Fruit fly (Drosophila melanogaster) whole organism, embryonic: ENCODE data around the gene Nepl20.
A peak's percentile ranks its signal among the peaks of the same experiment; 100 is the strongest.

Experiments used
- Bdp1 ChIP-seq: fragments of 200-800 bp; sonication (Bioruptor generic); optimal IDR thresholded peaks from 3 replicates; lab custom pipeline; 2016; ENCODE audit warnings: missing biosample characterization, missing genetic modification characterization
- Blimp-1 ChIP-seq: fragments of 200-800 bp; sonication (Bioruptor generic); optimal IDR thresholded peaks from 3 replicates; lab custom pipeline; 2018; ENCODE audit warnings: missing biosample characterization, missing genetic modification characterization, mild to moderate bottlenecking, moderate library complexity, missing genetic modification reagents
- C15 ChIP-seq: fragments of 200-800 bp; sonication (Bioruptor generic); IDR thresholded peaks from 3 replicates; pipeline ENCODE4 v1.3.6; 2022; ENCODE audit warnings: missing biosample characterization, missing genetic modification characterization
- CG1024 ChIP-seq: fragments of 200-800 bp; sonication (Bioruptor generic); IDR thresholded peaks from 2 replicates; pipeline ENCODE4 v1.3.6; 2022; ENCODE audit warnings: missing biosample characterization, missing genetic modification characterization
- CG11456 ChIP-seq: fragments of 200-800 bp; sonication (Bioruptor generic); IDR thresholded peaks from 3 replicates; pipeline ENCODE4 v1.3.6; 2022; ENCODE audit warnings: missing biosample characterization, missing genetic modification characterization
- CG12104 ChIP-seq: fragments of 200-800 bp; sonication (Bioruptor generic); optimal IDR thresholded peaks from 3 replicates; lab custom pipeline; 2016; ENCODE audit warnings: missing biosample characterization, missing genetic modification characterization
- CG14667 ChIP-seq: fragments of 200-800 bp; sonication (Bioruptor generic); IDR thresholded peaks from 2 replicates; pipeline ENCODE4 v1.3.6; 2022; ENCODE audit warnings: missing biosample characterization, missing genetic modification characterization
- CG17186 ChIP-seq: fragments of 200-800 bp; sonication (Bioruptor generic); optimal IDR thresholded peaks from 3 replicates; lab custom pipeline; 2017; ENCODE audit warnings: missing biosample characterization, missing genetic modification reagents, missing genetic modification characterization
- CG17568 ChIP-seq: fragments of 200-800 bp; sonication (Bioruptor generic); optimal IDR thresholded peaks from 2 replicates; lab custom pipeline; 2018; ENCODE audit warnings: missing biosample characterization, mild to moderate bottlenecking, missing genetic modification characterization, moderate library complexity
- CG17612 ChIP-seq: fragments of 200-800 bp; sonication (Bioruptor generic); IDR thresholded peaks from 2 replicates; pipeline ENCODE4 v1.3.6; 2022; ENCODE audit warnings: missing biosample characterization, missing genetic modification characterization
- CG2120 ChIP-seq: fragments of 200-800 bp; sonication (Bioruptor generic); optimal IDR thresholded peaks from 3 replicates; lab custom pipeline; 2016; ENCODE audit warnings: missing biosample characterization, missing genetic modification characterization
- CG30431 ChIP-seq: fragments of 200-800 bp; sonication (Bioruptor generic); optimal IDR thresholded peaks from 2 replicates; lab custom pipeline; 2017; ENCODE audit warnings: missing biosample characterization, missing genetic modification characterization
- CG3065 ChIP-seq: fragments of 200-800 bp; sonication (Bioruptor generic); optimal IDR thresholded peaks from 2 replicates; lab custom pipeline; 2016; ENCODE audit warnings: missing biosample characterization, missing genetic modification characterization
- CG43689 ChIP-seq: fragments of 200-800 bp; sonication (Bioruptor generic); IDR thresholded peaks from 2 replicates; pipeline ENCODE4 v1.3.6; 2022; ENCODE audit warnings: missing biosample characterization, missing genetic modification characterization
- CG4617 ChIP-seq: fragments of 200-800 bp; sonication (Bioruptor generic); optimal IDR thresholded peaks from 3 replicates; lab custom pipeline; 2016; ENCODE audit warnings: missing biosample characterization, missing genetic modification characterization, borderline replicate concordance
- CG6654 ChIP-seq: fragments of 200-800 bp; sonication (Bioruptor generic); optimal IDR thresholded peaks from 2 replicates; lab custom pipeline; 2017; ENCODE audit warnings: missing biosample characterization, mild to moderate bottlenecking, missing genetic modification characterization
- CG8089 ChIP-seq: fragments of 200-800 bp; sonication (Bioruptor generic); optimal IDR thresholded peaks from 3 replicates; lab custom pipeline; 2016; ENCODE audit warnings: missing biosample characterization, missing genetic modification characterization
- Camta ChIP-seq: fragments of 200-800 bp; sonication (Bioruptor generic); optimal IDR thresholded peaks from 2 replicates; lab custom pipeline; 2016; ENCODE audit warnings: missing biosample characterization, missing genetic modification characterization
- CrebB ChIP-seq: fragments of 200-800 bp; sonication (Bioruptor generic); optimal IDR thresholded peaks from 3 replicates; lab custom pipeline; 2018; ENCODE audit warnings: missing biosample characterization, mild to moderate bottlenecking, missing genetic modification characterization
- Dref ChIP-seq: fragments of 200-800 bp; sonication (Bioruptor generic); IDR thresholded peaks from 2 replicates; pipeline ENCODE4 v1.3.6; 2022; ENCODE audit warnings: missing biosample characterization, missing genetic modification characterization
- H15 ChIP-seq: fragments of 200-800 bp; sonication (Bioruptor generic); IDR thresholded peaks from 3 replicates; pipeline ENCODE4 v1.3.6; 2022; ENCODE audit warnings: missing biosample characterization, missing genetic modification characterization
- HLH3B ChIP-seq: fragments of 200-800 bp; sonication (Bioruptor generic); IDR thresholded peaks from 2 replicates; pipeline ENCODE4 v1.3.6; 2022; ENCODE audit warnings: missing biosample characterization, missing genetic modification characterization
- MBD-R2 ChIP-seq: fragments of 200-800 bp; sonication (Bioruptor generic); IDR thresholded peaks from 2 replicates; pipeline ENCODE4 v1.3.6; 2022; ENCODE audit warnings: missing biosample characterization, missing genetic modification characterization
- Max ChIP-seq: fragments of 200-800 bp; sonication (Bioruptor generic); optimal IDR thresholded peaks from 2 replicates; lab custom pipeline; 2016; ENCODE audit warnings: missing biosample characterization, mild to moderate bottlenecking, missing genetic modification characterization
- NC2α ChIP-seq: fragments of 200-800 bp; sonication (Bioruptor generic); optimal IDR thresholded peaks from 2 replicates; lab custom pipeline; 2016; ENCODE audit warnings: missing biosample characterization, missing genetic modification characterization
- NFAT ChIP-seq: fragments of 200-800 bp; sonication (Bioruptor generic); IDR thresholded peaks from 2 replicates; pipeline ENCODE4 v1.3.6; 2022; ENCODE audit warnings: missing biosample characterization, missing genetic modification characterization
- NfI ChIP-seq: fragments of 200-800 bp; sonication (Bioruptor generic); optimal IDR thresholded peaks from 3 replicates; lab custom pipeline; 2018; ENCODE audit warnings: missing biosample characterization, mild to moderate bottlenecking, missing genetic modification characterization, moderate library complexity
- Opbp ChIP-seq: fragments of 200-800 bp; sonication (Bioruptor generic); IDR thresholded peaks from 3 replicates; pipeline ENCODE4 v1.3.6; 2022; ENCODE audit warnings: missing biosample characterization, missing genetic modification characterization; ENCODE audit not compliant: partially characterized antibody
- Side ChIP-seq: fragments of 200-800 bp; sonication (Bioruptor generic); optimal IDR thresholded peaks from 2 replicates; lab custom pipeline; 2016; ENCODE audit warnings: missing biosample characterization, missing genetic modification characterization
- Six4 ChIP-seq: fragments of 200-800 bp; sonication (Bioruptor generic); optimal IDR thresholded peaks from 2 replicates; lab custom pipeline; 2016; ENCODE audit warnings: missing biosample characterization, missing genetic modification characterization
- al ChIP-seq: fragments of 200-800 bp; sonication (Bioruptor generic); IDR thresholded peaks from 2 replicates; pipeline ENCODE4 v1.3.6; 2022; ENCODE audit warnings: missing biosample characterization, missing genetic modification characterization
- ase ChIP-seq: fragments of 200-800 bp; sonication (Bioruptor generic); IDR thresholded peaks from 3 replicates; pipeline ENCODE4 v1.3.6; 2022; ENCODE audit warnings: missing biosample characterization, missing genetic modification characterization
- ci ChIP-seq: fragments of 200-800 bp; sonication (Bioruptor generic); IDR thresholded peaks from 3 replicates; pipeline ENCODE4 v1.3.6; 2022; ENCODE audit warnings: missing biosample characterization, missing genetic modification characterization
- dati ChIP-seq: fragments of 200-800 bp; sonication (Bioruptor generic); IDR thresholded peaks from 2 replicates; pipeline ENCODE4 v1.3.6; 2022; ENCODE audit warnings: missing biosample characterization, missing genetic modification characterization
- esg ChIP-seq: fragments of 200-800 bp; sonication (Bioruptor generic); conservative IDR thresholded peaks from 2 replicates; pipeline ENCODE4 v1.3.6; 2022; ENCODE audit warnings: missing biosample characterization, missing genetic modification characterization
- gcm2 ChIP-seq: fragments of 200-800 bp; sonication (Bioruptor generic); optimal IDR thresholded peaks from 2 replicates; lab custom pipeline; 2016; ENCODE audit warnings: missing biosample characterization, missing genetic modification characterization
- gsb ChIP-seq: fragments of 200-800 bp; sonication (Bioruptor generic); IDR thresholded peaks from 2 replicates; pipeline ENCODE4 v1.3.6; 2022; ENCODE audit warnings: missing biosample characterization, missing genetic modification characterization
- gt ChIP-seq: fragments of 200-800 bp; sonication (Bioruptor generic); IDR thresholded peaks from 2 replicates; pipeline ENCODE4 v1.3.6; 2022; ENCODE audit warnings: missing biosample characterization, missing genetic modification characterization
- hbn ChIP-seq: fragments of 200-800 bp; sonication (Bioruptor generic); IDR thresholded peaks from 2 replicates; pipeline ENCODE4 v1.3.6; 2022; ENCODE audit warnings: missing biosample characterization, missing genetic modification characterization; ENCODE audit not compliant: partially characterized antibody
- nerfin-1 ChIP-seq: fragments of 200-800 bp; sonication (Bioruptor generic); optimal IDR thresholded peaks from 3 replicates; lab custom pipeline; 2019; ENCODE audit warnings: missing biosample characterization, mild to moderate bottlenecking, missing genetic modification characterization, moderate library complexity
- nmo ChIP-seq: fragments of 200-800 bp; sonication (Bioruptor generic); optimal IDR thresholded peaks from 2 replicates; lab custom pipeline; 2018; ENCODE audit warnings: missing biosample characterization, mild to moderate bottlenecking, missing genetic modification characterization, moderate library complexity
- odd ChIP-seq: fragments of 200-800 bp; sonication (Bioruptor generic); optimal IDR thresholded peaks from 2 replicates; lab custom pipeline; 2017; ENCODE audit warnings: missing biosample characterization, mild to moderate bottlenecking, missing genetic modification characterization
- otp ChIP-seq: fragments of 200-800 bp; sonication (Bioruptor generic); IDR thresholded peaks from 3 replicates; pipeline ENCODE4, ENCODE4 v1.3.6; 2022; ENCODE audit warnings: missing biosample characterization, missing genetic modification characterization
- p53 ChIP-seq: fragments of 200-800 bp; sonication (Bioruptor generic); optimal IDR thresholded peaks from 2 replicates; lab custom pipeline; 2016; ENCODE audit warnings: missing biosample characterization, missing genetic modification characterization
- prd ChIP-seq, 3 experiments: fragments of >200 bp in 2 of 3; fragments of 200-800 bp in 1 of 3; sonication (Bioruptor generic) in 1 of 3; optimal IDR thresholded peaks in 2 of 3; IDR thresholded peaks in 1 of 3; 2 replicates in 2 of 3; 3 replicates in 1 of 3; pipeline versions ENCODE4 v1.3.6 to Lab custom; 2017 to 2022; ENCODE audit warnings: missing biosample characterization in 1 of 3, missing genetic modification characterization in 1 of 3
- run ChIP-seq: fragments of 200-800 bp; sonication (Bioruptor generic); optimal IDR thresholded peaks from 3 replicates; lab custom pipeline; 2018; ENCODE audit warnings: missing biosample characterization, mild to moderate bottlenecking, missing genetic modification characterization
- sim ChIP-seq: fragments of 200-800 bp; sonication (Bioruptor generic); IDR thresholded peaks from 2 replicates; pipeline ENCODE4 v1.3.6; 2022; ENCODE audit warnings: missing biosample characterization, missing genetic modification characterization
- slp2 ChIP-seq: fragments of 200-800 bp; sonication (Bioruptor generic); optimal IDR thresholded peaks from 2 replicates; lab custom pipeline; 2016; ENCODE audit warnings: missing biosample characterization, missing genetic modification characterization
- usp ChIP-seq: fragments of >200 bp; optimal IDR thresholded peaks from 2 replicates; lab custom pipeline; 2017; ENCODE audit warnings: missing biosample characterization, missing genetic modification characterization
- zen ChIP-seq: fragments of 200-800 bp; sonication (Bioruptor generic); optimal IDR thresholded peaks from 3 replicates; lab custom pipeline; 2018; ENCODE audit warnings: missing biosample characterization, mild to moderate bottlenecking, missing genetic modification characterization, moderate library complexity

Gene Nepl20

DNA sequence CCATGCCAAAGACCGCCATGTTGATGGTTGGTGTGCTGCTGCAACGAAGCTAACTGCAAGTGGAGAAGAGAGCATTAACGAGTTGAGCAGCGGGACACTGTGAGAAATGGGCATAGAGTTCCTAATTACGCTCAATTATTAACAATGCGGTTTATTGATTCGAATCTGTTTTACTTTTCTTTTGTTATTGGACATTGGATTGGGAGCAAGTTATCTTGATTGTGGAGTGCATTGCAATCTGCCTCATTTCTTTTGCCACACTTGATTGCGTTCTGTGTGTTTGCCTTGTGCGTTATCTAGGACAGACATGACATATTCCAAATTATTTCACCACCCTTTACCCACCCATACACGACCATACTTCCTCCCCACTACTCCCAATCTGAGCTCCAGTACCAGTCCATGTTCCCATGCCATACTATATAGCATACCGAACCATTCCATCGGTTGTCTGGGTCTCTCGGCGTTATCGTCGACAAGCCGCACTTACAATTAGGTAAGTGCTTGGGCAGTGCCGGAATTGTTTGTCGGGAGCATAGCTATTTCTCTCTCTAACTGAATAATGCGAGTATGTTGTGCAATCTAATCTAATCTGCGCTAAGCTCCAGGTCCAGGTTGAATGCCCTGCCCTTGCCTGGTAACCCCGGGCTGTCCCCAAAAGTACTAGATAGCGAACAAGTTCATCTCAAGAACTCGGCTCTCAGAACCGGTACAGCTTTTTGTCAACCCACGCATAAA, 23.1 kb upstream of the Nepl20 start (continued):
- TF ChIP-seq C15 (GFP tag; lab: Robert Waterston, UW): no peak
- TF ChIP-seq otp (GFP tag; lab: Robert Waterston, UW): no peak
- TF ChIP-seq nmo (GFP tag; lab: Kevin White, UChicago): peak; percentile 67
- TF ChIP-seq run (tag; lab: Kevin White, UChicago): no peak
- TF ChIP-seq zen (tag; lab: Kevin White, UChicago): no peak
- no peak for TF ChIP-seq CG43689 (GFP tag; lab: Robert Waterston, UW)
- no peak for TF ChIP-seq prd (optimal IDR thresholded peaks at IDR 0.05; lab: Kevin White, UChicago)
- TF ChIP-seq prd (GFP tag; IDR thresholded peaks at IDR 0.05; lab: Robert Waterston, UW): peak; percentile 56; the same call in 1 of the 3 replicates
- TF ChIP-seq H15 (GFP tag; lab: Robert Waterston, UW): peak; percentile 58; the same call in 1 of the 3 replicates
- 0 out of 2 replicates have a peak, but pooled peaks have one; percentile 32 for TF ChIP-seq sim (GFP tag; lab: Robert Waterston, UW)
- peak; percentile 25 for TF ChIP-seq CG30431 (GFP tag; lab: Kevin White, UChicago)
- TF ChIP-seq Camta: peak; percentile 25
- TF ChIP-seq Opbp: no peak
- TF ChIP-seq CG11456: 0 out of 3 replicates have a peak, but pooled peaks have one; percentile 4
- TF ChIP-seq CG8089 (GFP tag; lab: Kevin White, UChicago): no peak
- no peak for TF ChIP-seq dati
- no peak for TF ChIP-seq Max (GFP tag; lab: Kevin White, UChicago)
- TF ChIP-seq gcm2: no peak
- TF ChIP-seq CG2120 (GFP tag; lab: Kevin White, UChicago): peak; percentile 5
- TF ChIP-seq slp2 (GFP tag; lab: Kevin White, UChicago): no peak
- TF ChIP-seq gt (GFP tag; lab: Robert Waterston, UW): no peak
- no peak for TF ChIP-seq CG14667
- TF ChIP-seq CG17186 (GFP tag; lab: Kevin White, UChicago): no peak
- no peak for TF ChIP-seq nerfin-1 (tag; lab: Kevin White, UChicago)
- peak; percentile 56 for TF ChIP-seq HLH3B (GFP tag; lab: Robert Waterston, UW)
- TF ChIP-seq p53 (GFP tag; lab: Kevin White, UChicago): no peak
- no peak for TF ChIP-seq hbn (GFP tag; lab: Robert Waterston, UW)
- TF ChIP-seq ase (GFP tag; lab: Robert Waterston, UW): 0 out of 3 replicates have a peak, but pooled peaks have one; percentile 22
- peak; percentile 10 for TF ChIP-seq NfI (GFP tag; lab: Kevin White, UChicago)
- no peak for TF ChIP-seq CG1024 (GFP tag; lab: Robert Waterston, UW)
- no peak for TF ChIP-seq al (GFP tag; lab: Robert Waterston, UW)
- peak; percentile 33; the same call in 1 of the 2 replicates for TF ChIP-seq esg (GFP tag; lab: Robert Waterston, UW)
- no peak for TF ChIP-seq CG4617 (GFP tag; lab: Kevin White, UChicago)
- no peak for TF ChIP-seq CrebB (tag; lab: Kevin White, UChicago)
- peak; percentile 56 for TF ChIP-seq Blimp-1
- TF ChIP-seq CG12104 (GFP tag; lab: Kevin White, UChicago): no peak
- TF ChIP-seq CG17612 (GFP tag; lab: Robert Waterston, UW): no peak
- no peak for TF ChIP-seq Dref (GFP tag; lab: Robert Waterston, UW)
- TF ChIP-seq odd (GFP tag; lab: Kevin White, UChicago): peak; percentile 12
- TF ChIP-seq Six4 (GFP tag; lab: Kevin White, UChicago): no peak
- TF ChIP-seq CG17568 (GFP tag; lab: Kevin White, UChicago): no peak
- no peak for TF ChIP-seq NFAT (GFP tag; lab: Robert Waterston, UW)
- TF ChIP-seq CG3065: no peak
- TF ChIP-seq ci (GFP tag; lab: Robert Waterston, UW): peak; percentile 78
- TF ChIP-seq gsb: no peak
- TF ChIP-seq Side (GFP tag; lab: Kevin White, UChicago): peak; percentile 4
- TF ChIP-seq NC2α (GFP tag; lab: Kevin White, UChicago): no peak
- TF ChIP-seq CG6654 (GFP tag; lab: Kevin White, UChicago): no peak
- TF ChIP-seq Bdp1: no peak
- TF ChIP-seq MBD-R2 (GFP tag; lab: Robert Waterston, UW): no peak
- no peak for TF ChIP-seq usp
